Fruit fly (Drosophila melanogaster): ENCODE data around the gene mRpS24.

mRpS24 gene

DNA sequence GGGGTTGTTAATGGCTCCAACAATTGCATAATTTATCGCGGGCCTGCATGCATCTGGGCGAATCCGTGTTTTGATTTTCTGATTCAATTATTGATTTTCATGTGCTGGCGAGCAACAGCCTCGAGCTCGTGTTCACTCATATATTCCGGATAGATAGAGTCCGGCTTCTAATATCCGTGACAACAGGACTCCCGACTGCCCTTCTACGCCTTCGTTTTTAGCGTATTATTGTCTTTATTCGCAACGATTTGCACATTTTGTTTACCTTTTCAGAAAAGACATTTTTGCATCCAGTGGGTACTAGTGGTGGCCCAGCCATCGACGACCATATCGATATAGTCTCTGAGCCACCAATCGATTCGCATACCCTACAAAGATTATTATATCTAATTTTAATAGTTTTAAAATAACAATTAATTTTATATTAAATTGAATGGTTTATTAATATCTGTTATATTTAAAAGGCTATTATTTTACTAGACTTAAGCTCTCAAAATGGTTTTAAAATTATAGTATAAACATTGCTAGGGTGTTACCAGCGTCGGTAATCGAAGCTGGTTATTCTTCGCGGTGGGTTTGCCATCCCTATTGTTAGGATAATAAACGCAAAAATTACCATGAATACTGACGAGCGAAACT lies 2.1 kb downstream of the mRpS24 start, which contains the start of the genes Myo95E and TBC1d7 (continued):
- TF ChIP-seq sc (optimal IDR thresholded peaks at IDR 0.05): no peak
- peak; percentile 71 for TF ChIP-seq sc (GFP tag; optimal IDR thresholded peaks at IDR 0.05)
- TF ChIP-seq nmo (GFP tag; optimal IDR thresholded peaks at IDR 0.05): peak; percentile 95
- TF ChIP-seq CG3281 (GFP tag; optimal IDR thresholded peaks at IDR 0.05): peak; percentile 86

DNA sequence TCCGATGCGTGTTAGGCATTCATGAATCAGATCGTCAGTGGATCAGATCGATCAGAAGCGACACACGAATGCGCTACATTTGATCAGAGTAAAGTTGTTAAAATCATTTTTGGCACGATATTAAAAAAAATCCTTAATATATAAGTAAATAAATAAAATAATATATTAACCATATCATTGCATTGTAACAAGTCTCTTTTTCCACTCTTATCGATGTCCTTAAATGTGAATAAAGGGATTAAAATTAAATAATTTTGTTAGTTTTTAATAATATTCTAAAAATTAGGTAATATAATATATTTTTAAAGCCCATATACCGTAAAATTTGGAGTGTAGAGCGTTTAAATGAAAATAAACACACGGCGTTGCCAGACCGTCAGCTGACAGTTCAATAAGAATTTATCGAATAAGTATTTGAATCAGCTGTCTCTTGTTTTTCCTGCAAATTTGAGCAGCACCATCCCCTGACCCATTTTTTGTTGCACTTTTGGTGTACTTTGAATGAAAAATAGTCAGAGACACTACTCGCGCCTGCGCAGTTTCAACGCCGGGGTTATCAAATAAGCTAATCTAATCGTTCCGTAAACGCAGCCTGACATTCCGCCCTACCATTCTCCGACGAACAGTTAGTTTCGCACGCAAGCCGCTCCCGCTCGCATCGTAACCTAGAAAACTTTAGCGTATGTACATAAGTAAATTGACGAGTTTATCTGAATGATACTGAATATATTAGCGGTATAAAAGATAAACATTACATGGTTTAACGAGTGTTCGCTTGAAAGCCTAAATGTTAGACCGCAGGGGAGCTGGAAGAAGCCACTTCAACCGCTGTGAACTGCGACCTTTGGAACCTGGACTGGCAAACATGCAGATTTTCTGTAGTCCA lies 11.2 kb downstream of the mRpS24 start, which contains the start of the genes p38a and CG6178:
p38a (minus strand) TSS at position 398 of the 886 bp plus-strand sequence.
CG6178 (plus strand) TSS at position 424 of the 886 bp plus-strand sequence.
- peak; percentile 81 for TF ChIP-seq corto (GFP tag; optimal IDR thresholded peaks at IDR 0.05)
- no peak for TF ChIP-seq gfzf (GFP tag; optimal IDR thresholded peaks at IDR 0.05)
- TF ChIP-seq tll (GFP tag; optimal IDR thresholded peaks at IDR 0.05): no peak
- peak; percentile 94 for TF ChIP-seq H2.0 (GFP tag; IDR thresholded peaks at IDR 0.05)
- TF ChIP-seq Awh (GFP tag; IDR thresholded peaks at IDR 0.05): peak; percentile 96
- TF ChIP-seq stwl (tag; optimal IDR thresholded peaks at IDR 0.05): peak; percentile 76
- TF ChIP-seq Abd-B (GFP tag; optimal IDR thresholded peaks at IDR 0.05): peak; percentile 99
- TF ChIP-seq dmrt99B (tag; optimal IDR thresholded peaks at IDR 0.05): peak; percentile 99
- peak; percentile 96 for TF ChIP-seq gsb-n (tag; optimal IDR thresholded peaks at IDR 0.05)
- peak; percentile 91 for TF ChIP-seq HmgZ (tag; optimal IDR thresholded peaks at IDR 0.05)
- TF ChIP-seq vvl (GFP tag; IDR thresholded peaks at IDR 0.05): peak; percentile 97
- no peak for TF ChIP-seq usp (GFP tag; optimal IDR thresholded peaks at IDR 0.05)
- TF ChIP-seq HLHmδ (GFP tag; optimal IDR thresholded peaks at IDR 0.05): no peak
- peak; percentile 98 for TF ChIP-seq grau (tag; optimal IDR thresholded peaks at IDR 0.05)
- peak; percentile 87 for TF ChIP-seq CG8359 (GFP tag; optimal IDR thresholded peaks at IDR 0.05; ENCODE audit: borderline replicate concordance)
- peak; percentile 97 for TF ChIP-seq E2f1 (GFP tag; IDR thresholded peaks at IDR 0.05)
- peak; percentile 96 for TF ChIP-seq so (GFP tag; IDR thresholded peaks at IDR 0.05)
- peak; percentile 99 for TF ChIP-seq Hr3 (GFP tag; optimal IDR thresholded peaks at IDR 0.05)
- peak; percentile 46 for TF ChIP-seq chn (GFP tag; optimal IDR thresholded peaks at IDR 0.05)
- TF ChIP-seq tio (GFP tag; optimal IDR thresholded peaks at IDR 0.05): peak; percentile 92
- peak; percentile 93 for TF ChIP-seq zfh1 (GFP tag; IDR thresholded peaks at IDR 0.05)
- no peak for TF ChIP-seq br (optimal IDR thresholded peaks at IDR 0.05)
- TF ChIP-seq Blimp-1 (GFP tag; optimal IDR thresholded peaks at IDR 0.05): peak; percentile 96
- peak; percentile 89 for TF ChIP-seq CG2875 (GFP tag; optimal IDR thresholded peaks at IDR 0.05)
- no peak for TF ChIP-seq pan (optimal IDR thresholded peaks at IDR 0.05)
- TF ChIP-seq pan (GFP tag; optimal IDR thresholded peaks at IDR 0.05 in 1 of 2, IDR thresholded peaks at IDR 0.05 in 1 of 2): peak in 1 of 2 experiments; percentile 97
- no peak for TF ChIP-seq Dfd (GFP tag; optimal IDR thresholded peaks at IDR 0.05)
- peak; percentile 96 for TF ChIP-seq tap (tag; optimal IDR thresholded peaks at IDR 0.05)
- peak; percentile 64 for TF ChIP-seq CG9609 (GFP tag; optimal IDR thresholded peaks at IDR 0.05)
- TF ChIP-seq en (GFP tag; optimal IDR thresholded peaks at IDR 0.05): no peak
- TF ChIP-seq CG16813 (GFP tag; IDR thresholded peaks at IDR 0.05; ENCODE audit: partially characterized antibody): no peak
- peak; percentile 98 for TF ChIP-seq CG10147 (GFP tag; optimal IDR thresholded peaks at IDR 0.05)
- TF ChIP-seq Ptx1 (GFP tag; IDR thresholded peaks at IDR 0.05): peak; percentile 99
- TF ChIP-seq gro (GFP tag; optimal IDR thresholded peaks at IDR 0.05): peak; percentile 43
- peak; percentile 82 for TF ChIP-seq CrebB (tag; optimal IDR thresholded peaks at IDR 0.05)
- peak; percentile 91 for TF ChIP-seq nerfin-1 (tag; optimal IDR thresholded peaks at IDR 0.05)
- peak; percentile 1 for TF ChIP-seq CG11398 (GFP tag; optimal IDR thresholded peaks at IDR 0.05)
- peak; percentile 84 for TF ChIP-seq lbe (GFP tag; optimal IDR thresholded peaks at IDR 0.05)
- peak; percentile 93 for TF ChIP-seq CG31224 (GFP tag; IDR thresholded peaks at IDR 0.05)
- no peak for TF ChIP-seq Hr39 (optimal IDR thresholded peaks at IDR 0.05)
- TF ChIP-seq chm (GFP tag; IDR thresholded peaks at IDR 0.05): peak; percentile 65; the same call in 1 of the 2 replicates
- TF ChIP-seq CG10654 (GFP tag; optimal IDR thresholded peaks at IDR 0.05): peak; percentile 95
- TF ChIP-seq CG11504 (tag; optimal IDR thresholded peaks at IDR 0.05): peak; percentile 98
